Worm (Caenorhabditis elegans) whole organism, L4/young adult: ENCODE data around the gene mab-10.

Experiments
- W03F9.2 ChIP-seq: fragments of 150-350 bp; optimal IDR thresholded peaks from 2 replicates; lab custom pipeline; 2014; ENCODE audit warnings: missing biosample characterization, missing genetic modification characterization
- him-1 ChIP-seq: sonication (generic microtip); optimal IDR thresholded peaks from 2 replicates; lab custom pipeline; 2016; ENCODE audit warnings: missing genotype, missing genetic modification reagents, missing genetic modification characterization, missing compliant biosample characterization

- TF ChIP-seq W03F9.2 (no peak), him-1 (tag; lab: Kevin White, UChicago) (no peak)
Observed at ce11 chrII:10550173-10550572, 22.3 kb downstream of the mab-10 start.
